Worm (Caenorhabditis elegans) whole organism, young adult: ENCODE results near the gene msp-36.

Source experiments
- C06A6.2 ChIP-seq: fragments of 200-800 bp; sonication (Bioruptor generic); conservative IDR thresholded peaks from 2 replicates; pipeline ENCODE4 v1.3.6; 2022; ENCODE audit warnings: missing genetic modification characterization, missing compliant biosample characterization
- F10E7.11 ChIP-seq: sonication (generic microtip); optimal IDR thresholded peaks from 2 replicates; lab custom pipeline; 2017; ENCODE audit warnings: mild to moderate bottlenecking, missing genetic modification characterization, moderate library complexity, missing compliant biosample characterization
- F52B5.7 ChIP-seq: sonication (generic microtip); optimal IDR thresholded peaks from 2 replicates; lab custom pipeline; 2016; ENCODE audit warnings: mild to moderate bottlenecking, missing genetic modification characterization, missing compliant biosample characterization
- F57A8.1 ChIP-seq: fragments of 200-800 bp; sonication (Bioruptor generic); optimal IDR thresholded peaks from 2 replicates; lab custom pipeline; 2018; ENCODE audit warnings: mild to moderate bottlenecking, missing genetic modification characterization, moderate library complexity, missing compliant biosample characterization
- bed-1 ChIP-seq: fragments of 200-800 bp; sonication (Bioruptor generic); IDR thresholded peaks from 2 replicates; pipeline ENCODE4 v1.3.6; 2022; ENCODE audit warnings: missing genetic modification reagents, missing genetic modification characterization, missing compliant biosample characterization
- die-1 ChIP-seq: sonication (generic microtip); optimal IDR thresholded peaks from 2 replicates; lab custom pipeline; 2016; ENCODE audit warnings: missing genotype, mild to moderate bottlenecking, missing genetic modification characterization, missing compliant biosample characterization
- hsf-1 ChIP-seq: fragments of 200-800 bp; sonication (Bioruptor generic); IDR thresholded peaks from 2 replicates; pipeline ENCODE4 v1.3.6; 2022; ENCODE audit warnings: missing genetic modification reagents, missing genetic modification characterization, missing compliant biosample characterization
- lir-1 ChIP-seq: fragments of 200-800 bp; sonication (Bioruptor generic); conservative IDR thresholded peaks from 2 replicates; pipeline ENCODE4 v1.3.6; 2022; ENCODE audit warnings: missing genetic modification reagents, missing genetic modification characterization, missing compliant biosample characterization
- mel-28 ChIP-seq: sonication (generic microtip); optimal IDR thresholded peaks from 2 replicates; lab custom pipeline; 2016; ENCODE audit warnings: borderline replicate concordance, mild to moderate bottlenecking, missing genetic modification characterization, missing compliant biosample characterization
- repo-1 ChIP-seq: sonication (generic microtip); optimal IDR thresholded peaks from 2 replicates; lab custom pipeline; 2017; ENCODE audit warnings: mild to moderate bottlenecking, missing genetic modification characterization, missing compliant biosample characterization
- snpc-4 ChIP-seq, 5 experiments: fragments of 150-350 bp in 1 of 5; sonication (generic microtip) in 4 of 5; optimal IDR thresholded peaks; 2 replicates each; lab custom pipeline; 2014 to 2018; ENCODE audit warnings: missing genetic modification characterization in 5 of 5, missing biosample characterization in 3 of 5, antibody characterized with exemption in 2 of 5, mild to moderate bottlenecking in 2 of 5, missing compliant biosample characterization in 2 of 5, missing genotype in 2 of 5, moderate library complexity in 2 of 5, missing genetic modification reagents in 1 of 5
- tlf-1 ChIP-seq: fragments of 200-800 bp; sonication (Bioruptor generic); optimal IDR thresholded peaks from 2 replicates; lab custom pipeline; 2018; ENCODE audit warnings: mild to moderate bottlenecking, missing genetic modification characterization, missing compliant biosample characterization
- ztf-22 ChIP-seq: fragments of 200-800 bp; sonication (Bioruptor generic); optimal IDR thresholded peaks from 2 replicates; lab custom pipeline; 2018; ENCODE audit warnings: mild to moderate bottlenecking, missing genetic modification characterization, moderate library complexity, missing compliant biosample characterization

ce11 chrIV:10046005-10046404 lies 49.2 kb upstream of the msp-36 start:
- TF ChIP-seq ztf-22 (GFP tag; lab: Kevin White, UChicago) (no peak), repo-1 (tag; lab: Kevin White, UChicago) (no peak), lir-1 (no peak), bed-1 (no peak), F52B5.7 (no peak), die-1 (tag; lab: Kevin White, UChicago) (no peak), F10E7.11 (tag; lab: Kevin White, UChicago) (no peak), C06A6.2 (GFP tag; lab: Robert Waterston, UW) (no peak), F57A8.1 (GFP tag; lab: Kevin White, UChicago) (no peak), tlf-1 (GFP tag; lab: Kevin White, UChicago) (no peak), hsf-1 (GFP tag; lab: Robert Waterston, UW) (no peak), snpc-4 (GFP tag; optimal IDR thresholded peaks at IDR 0.05; lab: Kevin White, UChicago) (no peak), snpc-4 (tag; optimal IDR thresholded peaks at IDR 0.05; lab: Kevin White, UChicago) (no peak), mel-28 (tag; lab: Kevin White, UChicago) (no peak)
